Worm (Caenorhabditis elegans) whole organism, midembryonic: ENCODE measurements around the gene F54F7.9.

ENCODE experiments used
- T22C8.4 ChIP-seq: fragments of 200-800 bp; sonication (Bioruptor generic); IDR thresholded peaks from 2 replicates; pipeline ENCODE4 v1.3.6; 2022; ENCODE audit warnings: missing genetic modification characterization, missing compliant biosample characterization
- cog-1 ChIP-seq: sonication (generic microtip); optimal IDR thresholded peaks from 2 replicates; lab custom pipeline; 2016; ENCODE audit warnings: missing genetic modification characterization, missing compliant biosample characterization
- flt-1 ChIP-seq: fragments of 200-800 bp; sonication (Bioruptor generic); IDR thresholded peaks from 2 replicates; pipeline ENCODE4 v1.3.6; 2022; ENCODE audit warnings: missing genetic modification characterization, missing compliant biosample characterization
- klf-2 ChIP-seq: fragments of 200-800 bp; sonication (Bioruptor generic); conservative IDR thresholded peaks from 2 replicates; pipeline ENCODE4 v1.3.6; 2022; ENCODE audit warnings: missing genetic modification reagents, missing genetic modification characterization, missing compliant biosample characterization
- med-1 ChIP-seq: sonication (generic microtip); optimal IDR thresholded peaks from 2 replicates; lab custom pipeline; 2017; ENCODE audit warnings: missing genetic modification characterization, mild to moderate bottlenecking, missing compliant biosample characterization, antibody characterized with exemption, missing genetic modification reagents; ENCODE audit not compliant: insufficient read depth
- ref-1 ChIP-seq: fragments of 200-800 bp; sonication (Bioruptor generic); conservative IDR thresholded peaks from 2 replicates; pipeline ENCODE4 v1.3.6; 2022; ENCODE audit warnings: missing genetic modification reagents, missing genetic modification characterization, missing compliant biosample characterization
- tab-1 ChIP-seq: fragments of 200-800 bp; sonication (Bioruptor generic); IDR thresholded peaks from 2 replicates; pipeline ENCODE4 v1.3.6; 2022; ENCODE audit warnings: missing genetic modification characterization, missing compliant biosample characterization
- ztf-23 ChIP-seq: fragments of 200-800 bp; sonication (Bioruptor generic); IDR thresholded peaks from 2 replicates; pipeline ENCODE4 v1.3.6; 2022; ENCODE audit warnings: missing genetic modification reagents, missing genetic modification characterization, missing compliant biosample characterization
- ztf-29 ChIP-seq: fragments of 200-800 bp; sonication (Bioruptor generic); IDR thresholded peaks from 2 replicates; pipeline ENCODE4 v1.3.6; 2022; ENCODE audit warnings: missing genetic modification reagents, missing genetic modification characterization, missing compliant biosample characterization

Gene F54F7.9

ce11 chrX:11848618-11849017, at the start of gene F54F7.9:
F54F7.9 (minus strand) TSS chrX:11848718.
- no peak for TF ChIP-seq ztf-23 (GFP tag; lab: Robert Waterston, UW)
- no peak for TF ChIP-seq cog-1 (tag; lab: Kevin White, UChicago)
- no peak for TF ChIP-seq ztf-29 (GFP tag; lab: Robert Waterston, UW)
- no peak for TF ChIP-seq tab-1 (GFP tag; lab: Robert Waterston, UW)
- TF ChIP-seq flt-1, result no peak
- TF ChIP-seq med-1 (GFP tag; lab: Kevin White, UChicago), result no peak
- TF ChIP-seq klf-2 (GFP tag; lab: Robert Waterston, UW), result no peak
- TF ChIP-seq T22C8.4 (GFP tag; lab: Robert Waterston, UW), result no peak
- no peak for TF ChIP-seq ref-1

- TF ChIP-seq tab-1 (GFP tag; lab: Robert Waterston, UW) (no peak), flt-1 (no peak), ref-1 (no peak), ztf-23 (GFP tag; lab: Robert Waterston, UW) (no peak), med-1 (GFP tag; lab: Kevin White, UChicago) (no peak), ztf-29 (GFP tag; lab: Robert Waterston, UW) (no peak), klf-2 (GFP tag; lab: Robert Waterston, UW) (no peak), cog-1 (tag; lab: Kevin White, UChicago) (no peak), T22C8.4 (GFP tag; lab: Robert Waterston, UW) (no peak)
Measured at ce11 chrX:11898040-11898439, 49.5 kb upstream of the F54F7.9 start, which contains the start of gene Y62H9A.9. Y62H9A.9 (minus strand) TSS chrX:11898140.

- TF ChIP-seq tab-1 (GFP tag; lab: Robert Waterston, UW) (no peak), cog-1 (tag; lab: Kevin White, UChicago) (no peak), klf-2 (GFP tag; lab: Robert Waterston, UW) (no peak), flt-1 (no peak), ref-1 (no peak), ztf-23 (GFP tag; lab: Robert Waterston, UW) (no peak), ztf-29 (GFP tag; lab: Robert Waterston, UW) (no peak), med-1 (GFP tag; lab: Kevin White, UChicago) (no peak), T22C8.4 (GFP tag; lab: Robert Waterston, UW) (no peak)
Measured at ce11 chrX:11896708-11897107, 48.2 kb upstream of the F54F7.9 start.

ce11 chrX:11892328-11892727, 43.8 kb upstream of the F54F7.9 start, which contains the start of gene Y62H9A.8:
Y62H9A.8 (minus strand) TSS chrX:11892428.
- no peak for TF ChIP-seq tab-1 (GFP tag; lab: Robert Waterston, UW)
- no peak for TF ChIP-seq ref-1
- no peak for TF ChIP-seq klf-2 (GFP tag; lab: Robert Waterston, UW)
- no peak for TF ChIP-seq ztf-29 (GFP tag; lab: Robert Waterston, UW)
- TF ChIP-seq cog-1 (tag; lab: Kevin White, UChicago), result no peak
- no peak for TF ChIP-seq med-1 (GFP tag; lab: Kevin White, UChicago)
- no peak for TF ChIP-seq flt-1
- no peak for TF ChIP-seq ztf-23 (GFP tag; lab: Robert Waterston, UW)
- no peak for TF ChIP-seq T22C8.4 (GFP tag; lab: Robert Waterston, UW)

DNA sequence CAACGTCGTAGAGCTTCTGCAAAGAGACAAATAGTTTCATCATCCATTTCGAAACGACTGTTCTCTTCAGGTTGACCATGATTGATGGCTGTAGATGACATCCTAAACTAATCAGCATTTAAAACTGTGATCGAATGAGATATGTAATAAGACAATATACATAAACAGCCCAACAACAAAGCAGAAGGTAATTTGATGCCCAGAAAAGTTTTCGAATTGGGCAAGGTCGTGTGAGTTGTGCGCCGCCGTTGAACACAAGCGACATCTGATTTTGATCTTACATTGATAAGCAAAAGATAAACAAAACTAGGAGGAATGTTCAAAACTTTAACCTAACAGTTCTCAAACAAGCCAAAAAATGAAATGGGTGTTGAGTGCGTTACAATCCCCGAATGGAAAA, 37.1 kb upstream of the F54F7.9 start, which contains the start of gene Y62H9A.7:
Y62H9A.7 (minus strand) TSS at position 101 of the 400 bp plus-strand sequence.
- TF ChIP-seq T22C8.4 (GFP tag; lab: Robert Waterston, UW) (no peak), klf-2 (GFP tag; lab: Robert Waterston, UW) (no peak), med-1 (GFP tag; lab: Kevin White, UChicago) (no peak), tab-1 (GFP tag; lab: Robert Waterston, UW) (no peak), cog-1 (tag; lab: Kevin White, UChicago) (no peak), flt-1 (no peak), ref-1 (no peak), ztf-23 (GFP tag; lab: Robert Waterston, UW) (no peak), ztf-29 (GFP tag; lab: Robert Waterston, UW) (no peak)

ce11 chrX:11882800-11883199, 34.3 kb upstream of the F54F7.9 start, which contains the start of the genes Y62H9A.5 and ule-5:
Y62H9A.5 (minus strand) TSS chrX:11882900.
ule-5 (plus strand) TSS chrX:11883127.
- TF ChIP-seq cog-1 (tag; lab: Kevin White, UChicago) (no peak), tab-1 (GFP tag; lab: Robert Waterston, UW) (no peak), klf-2 (GFP tag; lab: Robert Waterston, UW) (no peak), T22C8.4 (GFP tag; lab: Robert Waterston, UW) (no peak), ztf-23 (GFP tag; lab: Robert Waterston, UW) (no peak), ztf-29 (GFP tag; lab: Robert Waterston, UW) (no peak), med-1 (GFP tag; lab: Kevin White, UChicago) (no peak), flt-1 (no peak), ref-1 (no peak)

- no peak for TF ChIP-seq tab-1 (GFP tag; lab: Robert Waterston, UW)
Measured at ce11 chrX:11879871-11880270, 31.4 kb upstream of the F54F7.9 start, which contains the start of the genes Y62H9A.3 and Y62H9A.4. Y62H9A.3 (minus strand) TSS chrX:11879971. Y62H9A.4 (plus strand) TSS chrX:11880126.

- TF ChIP-seq ref-1 (no peak), ztf-23 (GFP tag; lab: Robert Waterston, UW) (no peak), ztf-29 (GFP tag; lab: Robert Waterston, UW) (no peak), med-1 (GFP tag; lab: Kevin White, UChicago) (no peak), T22C8.4 (GFP tag; lab: Robert Waterston, UW) (no peak)
Measured at ce11 chrX:11878109-11878508, 29.6 kb upstream of the F54F7.9 start, which contains the start of gene Y62H9A.2. Y62H9A.2 (minus strand) TSS chrX:11878209.

- no peak for TF ChIP-seq T22C8.4 (GFP tag; lab: Robert Waterston, UW)
- TF ChIP-seq ref-1, result no peak
- no peak for TF ChIP-seq tab-1 (GFP tag; lab: Robert Waterston, UW)
- TF ChIP-seq med-1 (GFP tag; lab: Kevin White, UChicago), result no peak
- no peak for TF ChIP-seq flt-1
- no peak for TF ChIP-seq klf-2 (GFP tag; lab: Robert Waterston, UW)
- TF ChIP-seq ztf-23 (GFP tag; lab: Robert Waterston, UW), result no peak
- TF ChIP-seq ztf-29 (GFP tag; lab: Robert Waterston, UW), result no peak
Measured at ce11 chrX:11875260-11875659, 26.7 kb upstream of the F54F7.9 start, which contains the start of gene Y62H9A.1. Y62H9A.1 (plus strand) TSS chrX:11875541.
